Fruit fly (Drosophila melanogaster) whole organism, pupa: ENCODE measurements around the gene CG10226.

Source experiments
- CG10348 ChIP-seq: fragments of 200-800 bp; sonication (Bioruptor generic); IDR thresholded peaks from 2 replicates; pipeline ENCODE4 v1.3.6; 2022; ENCODE audit warnings: missing biosample characterization, missing genetic modification characterization
- CG12605 ChIP-seq: fragments of 200-800 bp; sonication (Bioruptor generic); IDR thresholded peaks from 2 replicates; pipeline ENCODE4 v1.3.6; 2022; ENCODE audit warnings: missing biosample characterization, missing genetic modification characterization
- CG13204 ChIP-seq: fragments of 200-800 bp; sonication (Bioruptor generic); optimal IDR thresholded peaks from 2 replicates; lab custom pipeline; 2018; ENCODE audit warnings: missing biosample characterization, mild to moderate bottlenecking, missing genetic modification characterization, moderate library complexity
- CG14655 ChIP-seq: fragments of 200-800 bp; sonication (Bioruptor generic); optimal IDR thresholded peaks from 3 replicates; lab custom pipeline; 2017; ENCODE audit warnings: mild to moderate bottlenecking, missing biosample characterization, missing genetic modification reagents, missing genetic modification characterization
- CG15710 ChIP-seq: fragments of 200-800 bp; sonication (Bioruptor generic); optimal IDR thresholded peaks from 2 replicates; lab custom pipeline; 2018; ENCODE audit warnings: missing biosample characterization, mild to moderate bottlenecking, missing genetic modification characterization, moderate library complexity
- CG17806 ChIP-seq: fragments of 200-800 bp; sonication (Bioruptor generic); optimal IDR thresholded peaks from 2 replicates; lab custom pipeline; 2018; ENCODE audit warnings: missing biosample characterization, mild to moderate bottlenecking, missing genetic modification characterization, moderate library complexity
- CG32121 ChIP-seq: fragments of 200-800 bp; sonication (Bioruptor generic); IDR thresholded peaks from 2 replicates; pipeline ENCODE4 v1.3.6; 2022; ENCODE audit warnings: missing biosample characterization, missing genetic modification characterization
- CG34367 ChIP-seq: fragments of 200-800 bp; sonication (Bioruptor generic); optimal IDR thresholded peaks from 2 replicates; lab custom pipeline; 2018; ENCODE audit warnings: missing biosample characterization, mild to moderate bottlenecking, missing genetic modification characterization
- CG4496 ChIP-seq: fragments of 200-800 bp; sonication (Bioruptor generic); IDR thresholded peaks from 3 replicates; pipeline ENCODE4 v1.3.6; 2022; ENCODE audit warnings: missing biosample characterization, missing genetic modification characterization
- CG8159 ChIP-seq: fragments of 200-800 bp; sonication (Bioruptor generic); optimal IDR thresholded peaks from 3 replicates; lab custom pipeline; 2018; ENCODE audit warnings: missing biosample characterization, mild to moderate bottlenecking, missing genetic modification characterization, moderate library complexity
- CG8301 ChIP-seq: fragments of 200-800 bp; sonication (Bioruptor generic); optimal IDR thresholded peaks from 2 replicates; lab custom pipeline; 2018; ENCODE audit warnings: missing biosample characterization, mild to moderate bottlenecking, missing genetic modification characterization
- CG9948 ChIP-seq: fragments of 200-800 bp; sonication (Bioruptor generic); optimal IDR thresholded peaks from 2 replicates; lab custom pipeline; 2018; ENCODE audit warnings: missing biosample characterization, mild to moderate bottlenecking, missing genetic modification characterization, moderate library complexity
- D1 ChIP-seq: fragments of 200-800 bp; sonication (Bioruptor generic); optimal IDR thresholded peaks from 2 replicates; lab custom pipeline; 2018; ENCODE audit warnings: missing biosample characterization, mild to moderate bottlenecking, missing genetic modification characterization, moderate library complexity
- EcR ChIP-seq: fragments of 200-800 bp; sonication (Bioruptor generic); optimal IDR thresholded peaks from 3 replicates; lab custom pipeline; 2019; ENCODE audit warnings: missing biosample characterization, missing genetic modification characterization, mild to moderate bottlenecking, moderate library complexity, missing genetic modification reagents
- Ets98B ChIP-seq: fragments of 200-800 bp; sonication (Bioruptor generic); IDR thresholded peaks from 2 replicates; pipeline ENCODE4 v1.3.6; 2022; ENCODE audit warnings: missing biosample characterization, missing genetic modification characterization
- Pif1A ChIP-seq: fragments of 200-800 bp; sonication (Bioruptor generic); optimal IDR thresholded peaks from 3 replicates; lab custom pipeline; 2016; ENCODE audit warnings: missing biosample characterization, missing genetic modification characterization
- Pif1B ChIP-seq: fragments of 200-800 bp; sonication (Bioruptor generic); optimal IDR thresholded peaks from 3 replicates; lab custom pipeline; 2016; ENCODE audit warnings: missing biosample characterization, missing genetic modification characterization
- Snoo ChIP-seq: fragments of 200-800 bp; sonication (Bioruptor generic); optimal IDR thresholded peaks from 3 replicates; lab custom pipeline; 2017; ENCODE audit warnings: missing biosample characterization, mild to moderate bottlenecking, missing genetic modification characterization, inconsistent platforms
- fd96Ca ChIP-seq: fragments of 200-800 bp; sonication (Bioruptor generic); IDR thresholded peaks from 3 replicates; pipeline ENCODE4 v1.3.6; 2022; ENCODE audit warnings: missing biosample characterization, missing genetic modification characterization
- gl ChIP-seq: fragments of 200-800 bp; sonication (Bioruptor generic); optimal IDR thresholded peaks from 2 replicates; lab custom pipeline; 2018; ENCODE audit warnings: missing biosample characterization, mild to moderate bottlenecking, missing genetic modification characterization
- rn ChIP-seq: fragments of 200-800 bp; sonication (Bioruptor generic); IDR thresholded peaks from 2 replicates; pipeline ENCODE4 v1.3.6; 2022; ENCODE audit warnings: missing biosample characterization, missing genetic modification characterization

CG10226 gene

dm6 chr3L:6262644-6263404 lies 23.0 kb upstream of the CG10226 start, which contains the start of gene Ldh:
Ldh (minus strand) TSS chr3L:6262694.
- TF ChIP-seq CG9948 (tag; lab: Kevin White, UChicago) (peak; percentile 88), D1 (tag; lab: Kevin White, UChicago) (peak; percentile 62), fd96Ca (GFP tag; lab: Robert Waterston, UW) (peak; percentile 85), CG17806 (tag; lab: Kevin White, UChicago) (peak; percentile 87), Snoo (tag; lab: Kevin White, UChicago) (peak; percentile 97), EcR (GFP tag; lab: Kevin White, UChicago) (no peak), Ets98B (GFP tag; lab: Robert Waterston, UW) (peak; percentile 88), CG10348 (GFP tag; lab: Robert Waterston, UW) (0 out of 2 replicates have a peak, but pooled peaks have one; percentile 29), CG32121 (peak; percentile 95), gl (tag; lab: Kevin White, UChicago) (peak; percentile 44), CG8301 (tag; lab: Kevin White, UChicago) (peak; percentile 95), CG34367 (peak; percentile 86), rn (GFP tag; lab: Robert Waterston, UW) (peak; percentile 80), CG8159 (peak; percentile 91), CG12605 (peak; percentile 88), CG13204 (GFP tag; lab: Kevin White, UChicago) (peak; percentile 80), Pif1B (GFP tag; lab: Kevin White, UChicago) (peak; percentile 95), CG15710 (peak; percentile 90), CG4496 (peak; percentile 91), Pif1A (GFP tag; lab: Kevin White, UChicago) (peak; percentile 95), CG14655 (GFP tag; lab: Kevin White, UChicago) (peak; percentile 96)

dm6 chr3L:6262076-6262504 lies 22.2 kb upstream of the CG10226 start:
- TF ChIP-seq Pif1B (GFP tag; lab: Kevin White, UChicago): no peak
- TF ChIP-seq CG12605: no peak
- TF ChIP-seq EcR (GFP tag; lab: Kevin White, UChicago): peak; percentile 22

dm6 chr3L:6261230-6261629 lies 21.4 kb upstream of the CG10226 start:
- no peak for TF ChIP-seq CG4496
- no peak for TF ChIP-seq Pif1B (GFP tag; lab: Kevin White, UChicago)
- no peak for TF ChIP-seq CG14655 (GFP tag; lab: Kevin White, UChicago)
- TF ChIP-seq EcR (GFP tag; lab: Kevin White, UChicago): no peak
- TF ChIP-seq Snoo (tag; lab: Kevin White, UChicago): no peak
- TF ChIP-seq CG32121: no peak
- no peak for TF ChIP-seq CG9948 (tag; lab: Kevin White, UChicago)
- TF ChIP-seq CG17806 (tag; lab: Kevin White, UChicago): no peak
- no peak for TF ChIP-seq CG13204 (GFP tag; lab: Kevin White, UChicago)
- no peak for TF ChIP-seq Ets98B (GFP tag; lab: Robert Waterston, UW)
- no peak for TF ChIP-seq CG8301 (tag; lab: Kevin White, UChicago)
- TF ChIP-seq CG15710: no peak
- TF ChIP-seq fd96Ca (GFP tag; lab: Robert Waterston, UW): no peak
- no peak for TF ChIP-seq Pif1A (GFP tag; lab: Kevin White, UChicago)
- no peak for TF ChIP-seq CG12605
- TF ChIP-seq D1 (tag; lab: Kevin White, UChicago): no peak
- TF ChIP-seq CG10348 (GFP tag; lab: Robert Waterston, UW): no peak

- TF ChIP-seq rn (GFP tag; lab: Robert Waterston, UW): no peak
- no peak for TF ChIP-seq Pif1A (GFP tag; lab: Kevin White, UChicago)
- TF ChIP-seq D1 (tag; lab: Kevin White, UChicago): no peak
- TF ChIP-seq Pif1B (GFP tag; lab: Kevin White, UChicago): no peak
- no peak for TF ChIP-seq EcR (GFP tag; lab: Kevin White, UChicago)
- no peak for TF ChIP-seq CG12605
- no peak for TF ChIP-seq CG14655 (GFP tag; lab: Kevin White, UChicago)
- no peak for TF ChIP-seq fd96Ca (GFP tag; lab: Robert Waterston, UW)
- TF ChIP-seq CG4496: no peak
- no peak for TF ChIP-seq CG13204 (GFP tag; lab: Kevin White, UChicago)
- TF ChIP-seq Ets98B (GFP tag; lab: Robert Waterston, UW): no peak
- TF ChIP-seq CG34367: no peak
- TF ChIP-seq CG10348 (GFP tag; lab: Robert Waterston, UW): no peak
- TF ChIP-seq CG8159: no peak
- TF ChIP-seq gl (tag; lab: Kevin White, UChicago): no peak
Observed at dm6 chr3L:6258660-6259059, 18.8 kb upstream of the CG10226 start, which contains the start of gene CG10163. CG10163 (minus strand) TSS chr3L:6258760.

dm6 chr3L:6256408-6257188 lies 16.7 kb upstream of the CG10226 start, which contains the start of gene Best2:
Best2 (minus strand) TSS chr3L:6256665.
- peak; percentile 92 for TF ChIP-seq CG15710
- peak; percentile 84 for TF ChIP-seq CG12605
- TF ChIP-seq CG10348 (GFP tag; lab: Robert Waterston, UW): peak; percentile 79
- peak; percentile 71 for TF ChIP-seq CG13204 (GFP tag; lab: Kevin White, UChicago)
- TF ChIP-seq EcR (GFP tag; lab: Kevin White, UChicago): peak; percentile 2
- TF ChIP-seq fd96Ca (GFP tag; lab: Robert Waterston, UW): peak; percentile 47; the same call in 2 of the 3 replicates
- peak; percentile 92 for TF ChIP-seq CG4496
- peak; percentile 87 for TF ChIP-seq CG17806 (tag; lab: Kevin White, UChicago)
- peak; percentile 86 for TF ChIP-seq CG8301 (tag; lab: Kevin White, UChicago)
- peak; percentile 81 for TF ChIP-seq CG34367
- peak; percentile 86 for TF ChIP-seq Ets98B (GFP tag; lab: Robert Waterston, UW)
- peak; percentile 75 for TF ChIP-seq D1 (tag; lab: Kevin White, UChicago)
- peak; percentile 90 for TF ChIP-seq CG9948 (tag; lab: Kevin White, UChicago)
- peak; percentile 92 for TF ChIP-seq CG14655 (GFP tag; lab: Kevin White, UChicago)
- TF ChIP-seq CG8159: peak; percentile 94
- TF ChIP-seq rn (GFP tag; lab: Robert Waterston, UW): peak; percentile 90
- peak; percentile 93 for TF ChIP-seq Snoo (tag; lab: Kevin White, UChicago)
- TF ChIP-seq CG32121: peak; percentile 95
- peak; percentile 86 for TF ChIP-seq Pif1B (GFP tag; lab: Kevin White, UChicago)
- peak; percentile 90 for TF ChIP-seq Pif1A (GFP tag; lab: Kevin White, UChicago)
- TF ChIP-seq gl (tag; lab: Kevin White, UChicago): peak; percentile 63
